Fruit fly (Drosophila melanogaster) whole organism, wandering third instar larva: ENCODE measurements around the gene CG8032.

Source experiments
- Abd-B ChIP-seq: fragments of >200 bp; optimal IDR thresholded peaks from 2 replicates; lab custom pipeline; 2017; ENCODE audit warnings: missing biosample characterization, missing genetic modification characterization
- CG9705 ChIP-seq: fragments of 200-800 bp; sonication (Bioruptor generic); optimal IDR thresholded peaks from 2 replicates; lab custom pipeline; 2018; ENCODE audit warnings: missing biosample characterization, mild to moderate bottlenecking, missing genetic modification characterization
- CrebA ChIP-seq: fragments of 200-800 bp; sonication (Bioruptor generic); optimal IDR thresholded peaks from 2 replicates; lab custom pipeline; 2016; ENCODE audit warnings: missing biosample characterization, mild to moderate bottlenecking, missing genetic modification characterization, borderline replicate concordance
- Dfd ChIP-seq: fragments of >200 bp; optimal IDR thresholded peaks from 2 replicates; lab custom pipeline; 2017; ENCODE audit warnings: missing biosample characterization, missing genetic modification characterization
- Dif ChIP-seq: fragments of 200-275, 200-300 bp; sonication (Bioruptor generic); optimal IDR thresholded peaks from 2 replicates; lab custom pipeline; 2018; ENCODE audit warnings: missing biosample characterization, missing genetic modification characterization; ENCODE audit not compliant: partially characterized antibody
- GATAd ChIP-seq: sonication (Bioruptor generic); optimal IDR thresholded peaks from 2 replicates; lab custom pipeline; 2016; ENCODE audit warnings: missing biosample characterization, missing genetic modification characterization
- HLH106 ChIP-seq: fragments of 200-800 bp; optimal IDR thresholded peaks from 3 replicates; lab custom pipeline; 2019; ENCODE audit warnings: missing biosample characterization, mild to moderate bottlenecking, missing genetic modification characterization, moderate library complexity
- Hnf4 ChIP-seq: fragments of 200-800 bp; sonication (Bioruptor generic); optimal IDR thresholded peaks from 2 replicates; lab custom pipeline; 2016; ENCODE audit warnings: missing biosample characterization, mild to moderate bottlenecking, missing genetic modification characterization
- Hr83 ChIP-seq: fragments of 200-300 bp; sonication (Bioruptor generic); optimal IDR thresholded peaks from 2 replicates; lab custom pipeline; 2016; ENCODE audit warnings: missing biosample characterization, mild to moderate bottlenecking, missing genetic modification characterization, moderate library complexity; ENCODE audit not compliant: poor library complexity, severe bottlenecking
- Jra ChIP-seq: sonication (Bioruptor generic); optimal IDR thresholded peaks from 2 replicates; lab custom pipeline; 2016; ENCODE audit warnings: missing biosample characterization, missing genetic modification characterization
- Mio ChIP-seq: sonication (Bioruptor generic); optimal IDR thresholded peaks from 2 replicates; lab custom pipeline; 2016; ENCODE audit warnings: missing biosample characterization, missing genetic modification characterization
- OdsH ChIP-seq: fragments of 200-800 bp; sonication (Bioruptor generic); optimal IDR thresholded peaks from 2 replicates; lab custom pipeline; 2016; ENCODE audit warnings: missing biosample characterization, mild to moderate bottlenecking, missing genetic modification characterization
- Rel ChIP-seq, 2 experiments: fragments of 200-800 bp; sonication (Bioruptor generic) in 1 of 2; optimal IDR thresholded peaks; 2 replicates in 1 of 2; 3 replicates in 1 of 2; lab custom pipeline; 2016 to 2019; ENCODE audit warnings: mild to moderate bottlenecking in 2 of 2, missing biosample characterization in 2 of 2, missing genetic modification characterization in 2 of 2, moderate library complexity in 1 of 2
- Sp1 ChIP-seq: fragments of 200-800 bp; sonication (Bioruptor generic); optimal IDR thresholded peaks from 3 replicates; lab custom pipeline; 2019; ENCODE audit warnings: missing biosample characterization, mild to moderate bottlenecking, missing genetic modification characterization, moderate library complexity
- Vsx2 ChIP-seq: fragments of 200-300, 225-300 bp; sonication (Bioruptor generic); optimal IDR thresholded peaks from 2 replicates; lab custom pipeline; 2018; ENCODE audit warnings: missing biosample characterization, missing genetic modification characterization; ENCODE audit not compliant: partially characterized antibody
- brk ChIP-seq: fragments of 200-800 bp; sonication (Bioruptor generic); optimal IDR thresholded peaks from 2 replicates; lab custom pipeline; 2016; ENCODE audit warnings: missing biosample characterization, mild to moderate bottlenecking, missing genetic modification characterization
- dl ChIP-seq, 2 experiments: fragments of 175-275, 200-275 bp in 1 of 2; fragments of 200-275 bp in 1 of 2; sonication (Bioruptor generic); optimal IDR thresholded peaks; lab custom pipeline; 2018; ENCODE audit warnings: mild to moderate bottlenecking in 2 of 2, missing biosample characterization in 2 of 2, missing genetic modification characterization in 2 of 2, moderate library complexity in 2 of 2; ENCODE audit not compliant: partially characterized antibody in 2 of 2, insufficient read depth in 1 of 2
- dsf ChIP-seq: sonication (Bioruptor generic); optimal IDR thresholded peaks from 2 replicates; lab custom pipeline; 2016; ENCODE audit warnings: missing biosample characterization, missing genetic modification characterization, borderline replicate concordance
- ey ChIP-seq: fragments of 200-800 bp; sonication (Bioruptor generic); optimal IDR thresholded peaks from 2 replicates; lab custom pipeline; 2016; ENCODE audit warnings: missing biosample characterization, missing genetic modification characterization
- h ChIP-seq: fragments of 200-800 bp; sonication (Bioruptor generic); optimal IDR thresholded peaks from 3 replicates; lab custom pipeline; 2016; ENCODE audit warnings: missing biosample characterization, mild to moderate bottlenecking, missing genetic modification characterization
- jim ChIP-seq: fragments of 175-275, 200-325 bp; sonication (Bioruptor generic); optimal IDR thresholded peaks from 2 replicates; lab custom pipeline; 2016; ENCODE audit warnings: missing biosample characterization, mild to moderate bottlenecking, missing genetic modification characterization
- pan ChIP-seq: fragments of >200 bp; optimal IDR thresholded peaks from 2 replicates; lab custom pipeline; 2017
- rgr ChIP-seq: fragments of 200-800 bp; sonication (Bioruptor generic); optimal IDR thresholded peaks from 3 replicates; lab custom pipeline; 2016; ENCODE audit warnings: missing biosample characterization, mild to moderate bottlenecking, missing genetic modification characterization
- sage ChIP-seq: fragments of 200-800 bp; sonication (Bioruptor generic); optimal IDR thresholded peaks from 2 replicates; lab custom pipeline; 2016; ENCODE audit warnings: missing biosample characterization, mild to moderate bottlenecking, missing genetic modification characterization
- sv ChIP-seq: fragments of 200-800 bp; sonication (Bioruptor generic); optimal IDR thresholded peaks from 3 replicates; lab custom pipeline; 2016; ENCODE audit warnings: missing biosample characterization, missing genetic modification characterization
- tai ChIP-seq: sonication (Bioruptor generic); optimal IDR thresholded peaks from 2 replicates; lab custom pipeline; 2016; ENCODE audit warnings: missing biosample characterization, missing genetic modification characterization
- woc ChIP-seq: sonication (Bioruptor generic); optimal IDR thresholded peaks from 2 replicates; lab custom pipeline; 2016; ENCODE audit warnings: missing biosample characterization, mild to moderate bottlenecking, missing genetic modification characterization

The CG8032 gene

DNA sequence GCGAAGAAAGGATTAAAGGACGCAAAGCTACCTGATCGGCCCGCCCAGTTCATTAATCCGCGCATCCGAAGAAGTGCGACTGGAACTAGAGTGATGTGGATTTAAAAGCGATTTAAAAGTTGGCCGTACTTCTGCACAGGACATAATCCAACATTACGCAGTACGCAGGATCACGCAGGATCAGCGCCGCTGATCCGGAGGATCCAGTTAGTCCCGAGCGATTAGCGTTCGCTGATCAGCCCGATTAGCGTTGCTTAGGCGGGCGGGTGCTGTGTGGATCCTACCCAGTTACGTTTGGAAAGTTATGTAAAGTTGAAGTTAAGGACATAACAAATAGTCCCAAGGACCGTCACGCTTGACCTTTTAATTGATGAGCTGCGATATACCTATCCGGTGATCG lies 35.3 kb downstream of the CG8032 start:
- TF ChIP-seq Vsx2 (GFP tag; lab: Kevin White, UChicago): no peak
- no peak for TF ChIP-seq brk
- no peak for TF ChIP-seq Sp1 (GFP tag; lab: Kevin White, UChicago)
- no peak for TF ChIP-seq ey (GFP tag; lab: Kevin White, UChicago)
- TF ChIP-seq OdsH (GFP tag; lab: Kevin White, UChicago): no peak
- TF ChIP-seq GATAd (GFP tag; lab: Kevin White, UChicago): no peak
- no peak for TF ChIP-seq sage (GFP tag; lab: Kevin White, UChicago)
- no peak for TF ChIP-seq h (GFP tag; lab: Kevin White, UChicago)
- TF ChIP-seq rgr (GFP tag; lab: Kevin White, UChicago): no peak
- no peak for TF ChIP-seq Mio
- TF ChIP-seq pan: no peak

DNA sequence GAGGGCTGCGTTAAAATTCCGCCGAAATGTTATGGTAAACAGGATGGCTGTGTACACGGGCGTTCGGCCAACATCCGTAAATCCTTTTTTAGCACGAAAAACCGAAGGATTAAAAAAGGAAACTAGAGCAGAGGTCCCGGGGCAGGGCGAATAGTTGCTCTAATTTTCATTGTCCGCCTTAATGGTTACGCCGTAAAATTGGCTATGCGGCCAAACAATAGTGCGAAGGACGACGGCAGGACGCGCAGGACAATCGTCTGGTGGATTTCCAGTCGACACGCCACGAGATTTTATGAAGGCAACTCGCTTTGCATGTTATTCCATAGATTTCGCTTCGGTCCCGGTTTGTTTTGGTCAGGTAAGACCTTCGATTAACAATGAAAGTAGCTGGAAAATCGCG lies 36.7 kb downstream of the CG8032 start:
- TF ChIP-seq woc (GFP tag; lab: Kevin White, UChicago): no peak
- no peak for TF ChIP-seq Abd-B (GFP tag; lab: Kevin White, UChicago)
- TF ChIP-seq jim: no peak

DNA sequence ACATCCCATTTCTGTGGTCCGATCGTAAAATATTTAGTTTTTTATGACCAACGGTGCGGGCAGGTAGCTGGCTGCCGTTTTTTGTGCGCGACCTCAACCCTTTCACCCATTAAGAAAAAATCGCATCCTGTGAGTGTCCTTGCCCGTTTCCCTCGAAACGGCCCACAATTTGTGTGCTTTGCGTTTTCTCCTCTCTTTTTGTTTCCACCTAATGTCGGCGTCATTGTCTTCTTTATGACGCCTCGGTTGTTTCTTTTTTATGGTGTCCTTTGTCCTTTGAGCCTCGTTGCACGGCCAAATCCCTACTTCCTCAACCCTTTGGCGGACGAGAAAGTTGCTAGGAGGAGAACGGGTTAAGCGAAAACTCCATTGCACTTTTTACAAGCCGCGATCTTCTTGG lies 37.3 kb downstream of the CG8032 start:
- TF ChIP-seq Rel (GFP tag; optimal IDR thresholded peaks at IDR 0.05; lab: Kevin White, UChicago): no peak
- TF ChIP-seq Rel (tag; optimal IDR thresholded peaks at IDR 0.05; lab: Kevin White, UChicago): no peak
- TF ChIP-seq, all 38 proteins: peak for 0

DNA sequence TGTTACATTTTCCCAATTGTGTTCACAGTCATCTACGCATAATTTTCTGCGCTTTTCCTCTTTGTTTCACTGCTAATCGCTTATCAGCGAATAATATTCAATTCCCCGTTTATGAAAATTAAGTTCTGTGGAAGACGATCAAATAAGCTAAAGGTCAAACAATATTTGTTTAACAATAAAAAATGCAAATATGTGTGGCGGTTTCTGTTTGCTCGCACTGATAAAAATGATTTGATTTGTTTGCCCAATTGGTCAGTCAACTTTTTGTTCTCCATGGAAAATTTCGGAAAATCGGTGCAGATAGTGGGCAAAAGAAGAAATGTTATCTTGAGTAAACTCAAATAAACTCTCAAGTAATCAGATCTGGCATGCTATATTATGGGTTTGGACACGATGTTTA lies 40.8 kb downstream of the CG8032 start:
- TF ChIP-seq CrebA (GFP tag; lab: Kevin White, UChicago) (no peak), Dfd (GFP tag; lab: Kevin White, UChicago) (no peak), sv (GFP tag; lab: Kevin White, UChicago) (no peak), h (GFP tag; lab: Kevin White, UChicago) (no peak), CG9705 (GFP tag; lab: Kevin White, UChicago) (no peak), woc (GFP tag; lab: Kevin White, UChicago) (no peak), Hnf4 (no peak), ey (GFP tag; lab: Kevin White, UChicago) (no peak), dsf (GFP tag; lab: Kevin White, UChicago) (no peak), rgr (GFP tag; lab: Kevin White, UChicago) (no peak), Abd-B (GFP tag; lab: Kevin White, UChicago) (no peak), Hr83 (GFP tag; lab: Kevin White, UChicago) (no peak)

DNA sequence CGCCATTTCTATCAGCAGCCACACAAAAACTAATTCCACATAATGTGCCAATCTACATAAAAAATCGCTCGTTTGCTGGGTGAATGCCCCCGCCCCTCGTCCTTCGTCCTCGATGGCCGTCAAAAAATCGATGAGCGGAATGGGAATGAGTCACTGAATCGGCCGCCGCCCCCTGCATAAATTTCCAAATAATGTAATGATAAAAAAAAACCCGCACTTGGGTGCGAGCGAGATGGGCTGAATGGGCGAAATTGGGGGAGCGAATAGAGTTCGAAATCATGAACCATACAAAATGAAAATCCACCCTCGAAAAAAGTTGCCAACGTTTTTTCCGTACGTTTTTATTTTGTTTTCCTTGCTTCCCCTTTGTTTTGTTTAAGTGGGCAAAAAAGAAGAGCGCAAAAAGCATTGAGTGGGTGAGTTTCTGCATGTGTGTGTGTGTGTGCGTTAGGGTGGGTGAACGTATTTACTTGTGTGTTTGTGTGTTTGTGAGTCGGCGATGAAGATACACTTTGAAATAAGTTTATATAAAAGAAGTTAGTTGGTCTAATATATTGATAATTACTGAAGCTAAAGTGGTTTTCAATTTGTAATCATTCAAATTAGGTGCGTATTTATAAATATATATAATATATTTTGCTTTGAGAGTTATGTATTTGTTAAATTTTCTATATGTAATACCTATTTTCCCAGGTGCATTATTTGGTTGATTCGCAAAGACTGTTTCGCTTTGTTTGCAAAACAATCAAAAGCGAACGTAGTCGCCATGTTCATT lies 41.6 kb downstream of the CG8032 start:
- TF ChIP-seq Dfd (GFP tag; lab: Kevin White, UChicago) (peak; percentile 68), Sp1 (GFP tag; lab: Kevin White, UChicago) (peak; percentile 59), dl (GFP tag; optimal IDR thresholded peaks at IDR 0.05; lab: Kevin White, UChicago; ENCODE audit: insufficient read depth in 1 of 2, partially characterized antibody in 2 of 2) (no peak), Vsx2 (GFP tag; lab: Kevin White, UChicago) (no peak)

DNA sequence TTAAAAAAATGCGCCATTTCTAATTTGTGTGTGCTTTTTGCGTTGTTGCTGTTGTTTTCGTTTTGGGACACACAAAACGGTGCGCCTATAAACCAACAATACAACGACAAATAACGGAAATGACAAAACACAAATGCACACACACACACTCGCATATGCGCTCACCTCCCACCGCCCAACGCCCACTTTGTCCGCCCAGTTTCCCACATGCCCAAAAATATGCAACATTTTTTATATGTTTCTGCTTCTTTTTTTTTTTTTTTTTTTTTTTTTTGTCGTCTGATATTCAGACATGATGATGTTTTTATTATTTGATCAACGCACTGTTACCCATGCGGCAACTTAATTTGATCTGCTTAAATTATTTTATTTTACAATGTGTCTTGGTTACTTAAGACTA lies 43.3 kb downstream of the CG8032 start:
- no peak for TF ChIP-seq brk
- TF ChIP-seq Jra (GFP tag; lab: Kevin White, UChicago): no peak
- no peak for TF ChIP-seq dl (GFP tag; optimal IDR thresholded peaks at IDR 0.05; lab: Kevin White, UChicago; ENCODE audit: insufficient read depth in 1 of 2, partially characterized antibody in 2 of 2)
- no peak for TF ChIP-seq Dif (GFP tag; lab: Kevin White, UChicago)
- TF ChIP-seq ey (GFP tag; lab: Kevin White, UChicago): no peak
- no peak for TF ChIP-seq pan
- no peak for TF ChIP-seq h (GFP tag; lab: Kevin White, UChicago)
- TF ChIP-seq HLH106 (tag; lab: Kevin White, UChicago): no peak
- no peak for TF ChIP-seq rgr (GFP tag; lab: Kevin White, UChicago)
- no peak for TF ChIP-seq tai (GFP tag; lab: Kevin White, UChicago)
- no peak for TF ChIP-seq jim
- TF ChIP-seq, all 38 proteins: peak for 0
